Fruit fly (Drosophila melanogaster): ENCODE results near the gene Elys.
A peak's percentile ranks its signal among the peaks of the same experiment; 100 is the strongest.

Gene Elys

DNA sequence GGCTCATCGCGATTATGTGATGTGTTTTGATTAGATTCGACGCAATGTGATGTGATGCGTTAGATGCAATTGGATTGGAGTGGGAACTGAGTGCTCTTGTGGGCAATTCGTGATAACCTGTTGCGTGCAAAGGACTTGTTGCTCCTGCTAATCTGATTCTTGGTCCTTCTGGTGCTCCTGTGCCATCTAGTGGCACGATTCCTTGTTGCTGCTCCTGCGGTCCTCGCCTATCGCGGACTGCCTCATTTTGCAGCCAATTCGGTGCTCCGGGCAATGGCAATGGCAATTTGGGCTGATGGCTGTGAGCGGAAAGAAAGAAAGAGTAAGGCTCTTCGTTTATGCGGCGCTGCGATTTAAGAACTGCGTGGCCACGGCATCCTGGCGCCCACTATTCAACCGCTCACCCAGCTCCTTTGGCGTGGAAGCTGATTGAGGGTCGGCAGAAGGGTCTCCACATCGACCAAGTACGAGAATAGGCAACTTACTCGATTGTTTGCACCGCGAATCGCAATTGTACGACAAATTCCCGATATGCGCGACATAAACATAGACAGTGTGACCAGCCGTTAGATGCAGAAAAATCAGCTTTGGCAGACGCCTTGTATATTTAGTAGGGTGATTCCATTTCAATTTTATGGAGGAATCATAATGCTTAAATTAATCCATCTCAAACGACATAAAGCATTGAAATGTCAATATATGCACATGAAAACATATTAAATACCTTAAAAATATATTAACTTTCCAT lies 41.0 kb downstream of the Elys start, which contains the start of gene Mer (continued):
- TF ChIP-seq Dref (GFP tag; IDR thresholded peaks at IDR 0.05) (0 out of 2 replicates have a peak, but pooled peaks have one; percentile 25), CG14050 (GFP tag; IDR thresholded peaks at IDR 0.05) (peak; percentile 80), CG1647 (GFP tag; optimal IDR thresholded peaks at IDR 0.05) (peak; percentile 62), emc (GFP tag; optimal IDR thresholded peaks at IDR 0.05) (peak; percentile 59), sna (GFP tag; IDR thresholded peaks at IDR 0.05; ENCODE audit: partially characterized antibody) (no peak), CG10431 (GFP tag; optimal IDR thresholded peaks at IDR 0.05) (peak; percentile 60), Hmr (GFP tag; optimal IDR thresholded peaks at IDR 0.05) (peak; percentile 87), pnt (GFP tag; optimal IDR thresholded peaks at IDR 0.05) (peak; percentile 76), CG9932 (GFP tag; IDR thresholded peaks at IDR 0.05) (peak; percentile 76), CG17186 (GFP tag; optimal IDR thresholded peaks at IDR 0.05) (peak; percentile 46), odd (GFP tag; optimal IDR thresholded peaks at IDR 0.05) (peak; percentile 71), ham (GFP tag; IDR thresholded peaks at IDR 0.05) (0 out of 2 replicates have a peak, but pooled peaks have one; percentile 57), CG4820 (GFP tag; optimal IDR thresholded peaks at IDR 0.05) (peak; percentile 99), CG13287 (GFP tag; IDR thresholded peaks at IDR 0.05; ENCODE audit: partially characterized antibody) (peak; percentile 53; the same call in 1 of the 2 replicates), D (optimal IDR thresholded peaks at IDR 0.05) (no peak), D (GFP tag; optimal IDR thresholded peaks at IDR 0.05) (peak; percentile 73), Oli (tag; optimal IDR thresholded peaks at IDR 0.05) (peak; percentile 76), CG5180 (GFP tag; optimal IDR thresholded peaks at IDR 0.05) (peak; percentile 63), Dad (GFP tag; optimal IDR thresholded peaks at IDR 0.05) (peak; percentile 80), CG11085 (GFP tag; IDR thresholded peaks at IDR 0.05) (0 out of 2 replicates have a peak, but pooled peaks have one; percentile 42), crc (GFP tag; optimal IDR thresholded peaks at IDR 0.05) (peak; percentile 82), az2 (GFP tag; optimal IDR thresholded peaks at IDR 0.05) (peak; percentile 67), Hsf (GFP tag; optimal IDR thresholded peaks at IDR 0.05) (peak; percentile 88), CG9215 (GFP tag; IDR thresholded peaks at IDR 0.05) (peak; percentile 66), zf30C (GFP tag; optimal IDR thresholded peaks at IDR 0.05) (no peak), Side (GFP tag; optimal IDR thresholded peaks at IDR 0.05) (peak; percentile 90), chinmo (GFP tag; IDR thresholded peaks at IDR 0.05; ENCODE audit: partially characterized antibody) (no peak), CG12391 (tag; optimal IDR thresholded peaks at IDR 0.05) (peak; percentile 82), CG15073 (GFP tag; optimal IDR thresholded peaks at IDR 0.05) (no peak), lilli (GFP tag; optimal IDR thresholded peaks at IDR 0.05) (peak; percentile 91), Deaf1 (tag; optimal IDR thresholded peaks at IDR 0.05) (peak; percentile 54), HmgD (GFP tag; optimal IDR thresholded peaks at IDR 0.05) (peak; percentile 82), CG3726 (GFP tag; IDR thresholded peaks at IDR 0.05) (peak; percentile 81; the same call in 2 of the 3 replicates), Dek (tag; optimal IDR thresholded peaks at IDR 0.05) (peak; percentile 74), HLH54F (GFP tag; optimal IDR thresholded peaks at IDR 0.05) (peak; percentile 86), onecut (GFP tag; IDR thresholded peaks at IDR 0.05) (peak; percentile 78), sc (optimal IDR thresholded peaks at IDR 0.05) (no peak), sc (GFP tag; optimal IDR thresholded peaks at IDR 0.05) (no peak), Dp (GFP tag; optimal IDR thresholded peaks at IDR 0.05) (peak; percentile 32), CG6689 (GFP tag; IDR thresholded peaks at IDR 0.05) (peak; percentile 74), tna (GFP tag; IDR thresholded peaks at IDR 0.05; ENCODE audit: partially characterized antibody) (peak; percentile 38; the same call in 1 of the 2 replicates), Lpt (GFP tag; optimal IDR thresholded peaks at IDR 0.05) (no peak), klu (GFP tag; IDR thresholded peaks at IDR 0.05) (peak; percentile 51; the same call in 1 of the 2 replicates), stwl (tag; optimal IDR thresholded peaks at IDR 0.05) (peak; percentile 59), CG3281 (GFP tag; optimal IDR thresholded peaks at IDR 0.05) (peak; percentile 90), CG6272 (GFP tag; IDR thresholded peaks at IDR 0.05) (peak; percentile 54; the same call in 1 of the 2 replicates), ttk (GFP tag; IDR thresholded peaks at IDR 0.05) (peak; percentile 74), h (optimal IDR thresholded peaks at IDR 0.05) (no peak), da (GFP tag; optimal IDR thresholded peaks at IDR 0.05) (peak; percentile 52), CG2678 (tag; optimal IDR thresholded peaks at IDR 0.05) (peak; percentile 88)

Measured in whole organism, embryonic.